Worm (Caenorhabditis elegans) whole organism, late embryonic: ENCODE measurements around the gene mthf-1.
A peak's percentile ranks its signal among the peaks of the same experiment; 100 is the strongest.

Source experiments
- C08G9.2 ChIP-seq: sonication (generic microtip); optimal IDR thresholded peaks from 2 replicates; lab custom pipeline; 2016; ENCODE audit warnings: mild to moderate bottlenecking, missing genetic modification characterization, moderate library complexity, missing compliant biosample characterization
- F13H6.1 ChIP-seq: sonication (generic microtip); optimal IDR thresholded peaks from 2 replicates; lab custom pipeline; 2016; ENCODE audit warnings: missing genetic modification characterization, missing compliant biosample characterization
- K02D7.2 ChIP-seq: sonication (generic microtip); optimal IDR thresholded peaks from 2 replicates; lab custom pipeline; 2017; ENCODE audit warnings: mild to moderate bottlenecking, missing genetic modification characterization, missing compliant biosample characterization
- T23F11.4 ChIP-seq: fragments of 200-800 bp; sonication (Bioruptor generic); optimal IDR thresholded peaks from 2 replicates; lab custom pipeline; 2018; ENCODE audit warnings: mild to moderate bottlenecking, missing genetic modification characterization, missing compliant biosample characterization
- Y22D7AL.16 ChIP-seq: sonication (generic microtip); optimal IDR thresholded peaks from 2 replicates; lab custom pipeline; 2016; ENCODE audit warnings: missing genetic modification characterization, missing compliant biosample characterization
- ahr-1 ChIP-seq: sonication (generic microtip); optimal IDR thresholded peaks from 2 replicates; lab custom pipeline; 2016; ENCODE audit warnings: missing genetic modification characterization, missing compliant biosample characterization
- ceh-14 ChIP-seq: sonication (generic microtip); optimal IDR thresholded peaks from 2 replicates; lab custom pipeline; 2016; ENCODE audit warnings: missing genotype, missing genetic modification characterization, missing compliant biosample characterization
- ceh-19 ChIP-seq: fragments of 200-800 bp; sonication (Bioruptor generic); optimal IDR thresholded peaks from 2 replicates; lab custom pipeline; 2018; ENCODE audit warnings: mild to moderate bottlenecking, missing genetic modification characterization, missing compliant biosample characterization
- ceh-2 ChIP-seq: sonication (generic microtip); optimal IDR thresholded peaks from 2 replicates; lab custom pipeline; 2016; ENCODE audit warnings: missing genotype, missing genetic modification characterization, missing compliant biosample characterization
- ceh-30 ChIP-seq: fragments of 150-350 bp; optimal IDR thresholded peaks from 2 replicates; lab custom pipeline; 2014; ENCODE audit warnings: missing biosample characterization, missing genetic modification characterization
- ceh-31 ChIP-seq: sonication (generic microtip); optimal IDR thresholded peaks from 2 replicates; lab custom pipeline; 2016; ENCODE audit warnings: missing genetic modification characterization, missing compliant biosample characterization
- ceh-45 ChIP-seq: fragments of 200-800 bp; sonication (Bioruptor generic); IDR thresholded peaks from 2 replicates; pipeline ENCODE4 v1.3.6; 2022; ENCODE audit warnings: missing genetic modification reagents, missing genetic modification characterization, missing compliant biosample characterization
- ceh-48 ChIP-seq: sonication (generic microtip); optimal IDR thresholded peaks from 2 replicates; lab custom pipeline; 2016; ENCODE audit warnings: missing genetic modification characterization, inconsistent platforms, missing compliant biosample characterization
- dmd-4 ChIP-seq: sonication (generic microtip); optimal IDR thresholded peaks from 2 replicates; lab custom pipeline; 2016; ENCODE audit warnings: borderline replicate concordance, missing genetic modification characterization, missing compliant biosample characterization
- elt-2 ChIP-seq: sonication (generic microtip); optimal IDR thresholded peaks from 2 replicates; lab custom pipeline; 2016; ENCODE audit warnings: missing genetic modification reagents, missing genetic modification characterization, missing compliant biosample characterization
- fax-1 ChIP-seq: sonication (generic microtip); optimal IDR thresholded peaks from 2 replicates; lab custom pipeline; 2016; ENCODE audit warnings: missing genotype, missing genetic modification characterization, missing compliant biosample characterization
- fkh-10 ChIP-seq: fragments of 150-350 bp; optimal IDR thresholded peaks from 2 replicates; lab custom pipeline; 2014; ENCODE audit warnings: missing biosample characterization, missing genetic modification reagents, missing genetic modification characterization
- fkh-6 ChIP-seq: sonication (generic microtip); optimal IDR thresholded peaks from 2 replicates; lab custom pipeline; 2016; ENCODE audit warnings: missing genetic modification characterization, missing compliant biosample characterization
- hlh-6 ChIP-seq: sonication (generic microtip); optimal IDR thresholded peaks from 2 replicates; lab custom pipeline; 2016; ENCODE audit warnings: missing genotype, missing genetic modification characterization, missing compliant biosample characterization
- hlh-8 ChIP-seq: sonication (generic microtip); optimal IDR thresholded peaks from 2 replicates; lab custom pipeline; 2016; ENCODE audit warnings: missing genotype, missing genetic modification characterization, missing compliant biosample characterization
- lim-6 ChIP-seq: sonication (generic microtip); optimal IDR thresholded peaks from 2 replicates; lab custom pipeline; 2016; ENCODE audit warnings: missing genetic modification characterization, missing compliant biosample characterization
- madf-2 ChIP-seq: sonication (generic microtip); optimal IDR thresholded peaks from 2 replicates; lab custom pipeline; 2017; ENCODE audit warnings: missing genetic modification characterization, missing compliant biosample characterization
- mec-3 ChIP-seq: sonication (generic microtip); optimal IDR thresholded peaks from 2 replicates; lab custom pipeline; 2016; ENCODE audit warnings: borderline replicate concordance, missing genetic modification characterization, missing compliant biosample characterization
- nhr-11 ChIP-seq: fragments of 150-350 bp; optimal IDR thresholded peaks from 2 replicates; lab custom pipeline; 2014; ENCODE audit warnings: missing biosample characterization, missing genetic modification characterization
- npax-4 ChIP-seq: sonication (generic microtip); optimal IDR thresholded peaks from 2 replicates; lab custom pipeline; 2016; ENCODE audit warnings: missing genetic modification characterization, missing compliant biosample characterization
- odd-2 ChIP-seq: sonication (generic microtip); optimal IDR thresholded peaks from 2 replicates; lab custom pipeline; 2017; ENCODE audit warnings: antibody characterized with exemption, mild to moderate bottlenecking, missing genetic modification characterization, missing compliant biosample characterization
- pat-9 ChIP-seq: fragments of 200-800 bp; sonication (Bioruptor generic); optimal IDR thresholded peaks from 2 replicates; lab custom pipeline; 2018; ENCODE audit warnings: mild to moderate bottlenecking, missing genetic modification characterization, moderate library complexity, missing compliant biosample characterization
- pha-2 ChIP-seq: sonication (generic microtip); optimal IDR thresholded peaks from 2 replicates; lab custom pipeline; 2017; ENCODE audit warnings: mild to moderate bottlenecking, missing genetic modification characterization, missing compliant biosample characterization
- pha-4 ChIP-seq: fragments of 150-350 bp; optimal IDR thresholded peaks from 2 replicates; lab custom pipeline; 2018; ENCODE audit warnings: missing biosample characterization, missing genetic modification reagents, missing genetic modification characterization
- pqm-1 ChIP-seq: sonication (generic microtip); optimal IDR thresholded peaks from 2 replicates; lab custom pipeline; 2016; ENCODE audit warnings: missing genetic modification characterization, missing compliant biosample characterization
- pros-1 ChIP-seq: fragments of 150-350 bp; optimal IDR thresholded peaks from 2 replicates; lab custom pipeline; 2014; ENCODE audit warnings: missing biosample characterization, missing genetic modification reagents, missing genetic modification characterization
- sdc-2 ChIP-seq: sonication (generic microtip); optimal IDR thresholded peaks from 2 replicates; lab custom pipeline; 2016; ENCODE audit warnings: missing genotype, missing genetic modification characterization, missing compliant biosample characterization
- sox-4 ChIP-seq: sonication (generic microtip); optimal IDR thresholded peaks from 2 replicates; lab custom pipeline; 2017; ENCODE audit warnings: mild to moderate bottlenecking, missing genetic modification characterization, inconsistent platforms, missing compliant biosample characterization
- syd-9 ChIP-seq: sonication (generic microtip); optimal IDR thresholded peaks from 2 replicates; lab custom pipeline; 2016; ENCODE audit warnings: mild to moderate bottlenecking, missing genetic modification characterization, moderate library complexity, missing compliant biosample characterization
- tbx-2 ChIP-seq: sonication (generic microtip); optimal IDR thresholded peaks from 2 replicates; lab custom pipeline; 2016; ENCODE audit warnings: missing genetic modification characterization, missing compliant biosample characterization
- ttx-3 ChIP-seq: sonication (generic microtip); optimal IDR thresholded peaks from 2 replicates; lab custom pipeline; 2016; ENCODE audit warnings: missing genetic modification reagents, missing genetic modification characterization, missing compliant biosample characterization
- unc-42 ChIP-seq: sonication (generic microtip); optimal IDR thresholded peaks from 2 replicates; lab custom pipeline; 2016; ENCODE audit warnings: missing genotype, missing genetic modification characterization, missing compliant biosample characterization
- unc-86 ChIP-seq: sonication (generic microtip); optimal IDR thresholded peaks from 2 replicates; lab custom pipeline; 2016; ENCODE audit warnings: missing genetic modification characterization, missing compliant biosample characterization
- ztf-16 ChIP-seq: sonication (generic microtip); optimal IDR thresholded peaks from 2 replicates; lab custom pipeline; 2017; ENCODE audit warnings: missing genetic modification characterization, missing compliant biosample characterization

The mthf-1 gene

ce11 chrII:7755116-7755571 lies 22.5 kb downstream of the mthf-1 start, which contains the start of the genes B0228.6 and B0228.1 (continued):
- TF ChIP-seq unc-42 (peak; percentile 27), ceh-45 (GFP tag; lab: Robert Waterston, UW) (no peak), C08G9.2 (tag; lab: Kevin White, UChicago) (no peak), hlh-6 (tag; lab: Kevin White, UChicago) (no peak), ceh-2 (no peak), elt-2 (no peak), fkh-10 (GFP tag; lab: Kevin White, UChicago) (no peak), madf-2 (tag; lab: Kevin White, UChicago) (no peak), nhr-11 (tag; lab: Kevin White, UChicago) (no peak), ceh-30 (no peak)

- no peak for TF ChIP-seq ceh-31 (tag; lab: Kevin White, UChicago)
- TF ChIP-seq pat-9 (tag; lab: Kevin White, UChicago), result no peak
- no peak for TF ChIP-seq K02D7.2 (tag; lab: Kevin White, UChicago)
- no peak for TF ChIP-seq fax-1
- no peak for TF ChIP-seq ceh-45 (GFP tag; lab: Robert Waterston, UW)
- TF ChIP-seq hlh-8 (tag; lab: Kevin White, UChicago), result no peak
- TF ChIP-seq unc-86 (tag; lab: Kevin White, UChicago), result no peak
- TF ChIP-seq mec-3 (tag; lab: Kevin White, UChicago), result no peak
- no peak for TF ChIP-seq ceh-48 (tag; lab: Kevin White, UChicago)
- no peak for TF ChIP-seq ceh-19 (GFP tag; lab: Kevin White, UChicago)
- TF ChIP-seq lim-6 (tag; lab: Kevin White, UChicago), result no peak
- no peak for TF ChIP-seq ceh-14
- no peak for TF ChIP-seq fkh-6 (tag; lab: Kevin White, UChicago)
- TF ChIP-seq sdc-2 (tag; lab: Kevin White, UChicago), result no peak
Observed at ce11 chrII:7753500-7753899, 24.1 kb downstream of the mthf-1 start, which contains the start of gene trx-1. trx-1 (minus strand) TSS chrII:7753600.

- no peak for TF ChIP-seq C08G9.2 (tag; lab: Kevin White, UChicago)
- TF ChIP-seq T23F11.4 (GFP tag; lab: Kevin White, UChicago), result no peak
- TF ChIP-seq ahr-1 (tag; lab: Kevin White, UChicago), result no peak
- TF ChIP-seq npax-4 (tag; lab: Kevin White, UChicago), result no peak
- no peak for TF ChIP-seq ttx-3 (tag; lab: Kevin White, UChicago)
- no peak for TF ChIP-seq ceh-2
- TF ChIP-seq madf-2 (tag; lab: Kevin White, UChicago), result no peak
- TF ChIP-seq fax-1, result no peak
- no peak for TF ChIP-seq pha-2 (tag; lab: Kevin White, UChicago)
- TF ChIP-seq Y22D7AL.16 (tag; lab: Kevin White, UChicago), result no peak
- no peak for TF ChIP-seq unc-86 (tag; lab: Kevin White, UChicago)
- TF ChIP-seq pat-9 (tag; lab: Kevin White, UChicago), result no peak
- no peak for TF ChIP-seq odd-2
- no peak for TF ChIP-seq ceh-14
Observed at ce11 chrII:7736725-7737124, 40.9 kb downstream of the mthf-1 start.

- TF ChIP-seq pha-4 (no peak), ceh-30 (no peak), ceh-2 (no peak), pha-2 (tag; lab: Kevin White, UChicago) (no peak), ceh-14 (no peak), pros-1 (tag; lab: Kevin White, UChicago) (no peak), K02D7.2 (tag; lab: Kevin White, UChicago) (no peak), elt-2 (no peak), ztf-16 (tag; lab: Kevin White, UChicago) (no peak), pqm-1 (no peak), dmd-4 (tag; lab: Kevin White, UChicago) (no peak), sox-4 (tag; lab: Kevin White, UChicago) (no peak), F13H6.1 (tag; lab: Kevin White, UChicago) (no peak), tbx-2 (tag; lab: Kevin White, UChicago) (no peak), syd-9 (tag; lab: Kevin White, UChicago) (no peak)
Observed at ce11 chrII:7724603-7725002, 53.0 kb downstream of the mthf-1 start, which contains the start of gene cpna-2. cpna-2 (plus strand) TSS chrII:7724903.
